Worm (Caenorhabditis elegans) whole organism, L1 larva: ENCODE results near the gene srg-29.

ENCODE experiments used
- C34B4.2 ChIP-seq: sonication (generic microtip); optimal IDR thresholded peaks from 2 replicates; lab custom pipeline; 2017; ENCODE audit warnings: mild to moderate bottlenecking, missing genetic modification characterization, missing compliant biosample characterization
- aha-1 ChIP-seq: fragments of 150-350 bp; optimal IDR thresholded peaks from 2 replicates; lab custom pipeline; 2014; ENCODE audit warnings: missing biosample characterization, missing genetic modification characterization
- aly-2 ChIP-seq: fragments of 150-350 bp; optimal IDR thresholded peaks from 2 replicates; lab custom pipeline; 2014; ENCODE audit warnings: missing biosample characterization, missing genetic modification characterization
- ceh-82 ChIP-seq, 3 experiments: fragments of 150-350 bp in 1 of 3; sonication (generic microtip) in 2 of 3; optimal IDR thresholded peaks; 2 replicates each; lab custom pipeline; 2014 to 2017; ENCODE audit warnings: missing biosample characterization in 3 of 3, missing genetic modification characterization in 3 of 3
- dsc-1 ChIP-seq: sonication (generic microtip); optimal IDR thresholded peaks from 2 replicates; lab custom pipeline; 2016; ENCODE audit warnings: mild to moderate bottlenecking, missing genetic modification characterization, missing compliant biosample characterization
- efl-1 ChIP-seq, 4 experiments: fragments of 150-350 bp; optimal IDR thresholded peaks in 3 of 4; peaks in 1 of 4; 1 replicate in 1 of 4; 2 replicates in 3 of 4; lab custom pipeline; 2014; ENCODE audit warnings: missing biosample characterization in 2 of 4, missing genetic modification characterization in 2 of 4, missing genetic modification reagents in 2 of 4
- efl-3 ChIP-seq: fragments of 200-800 bp; sonication (Bioruptor generic); optimal IDR thresholded peaks from 2 replicates; lab custom pipeline; 2018; ENCODE audit warnings: mild to moderate bottlenecking, missing genetic modification characterization, missing compliant biosample characterization
- egl-13 ChIP-seq: sonication (generic microtip); optimal IDR thresholded peaks from 2 replicates; lab custom pipeline; 2016; ENCODE audit warnings: missing genotype, missing genetic modification reagents, missing genetic modification characterization, missing compliant biosample characterization
- egl-27 ChIP-seq, 2 experiments: fragments of 150-350 bp in 1 of 2; sonication (generic microtip); optimal IDR thresholded peaks; 3 replicates each; lab custom pipeline; 2017 to 2018; ENCODE audit warnings: missing biosample characterization in 2 of 2, missing genetic modification characterization in 2 of 2, missing genetic modification reagents in 2 of 2
- ets-5 ChIP-seq: fragments of 200-800 bp; sonication (Bioruptor generic); IDR thresholded peaks from 2 replicates; pipeline ENCODE4 v1.3.6; 2022; ENCODE audit warnings: missing genetic modification characterization, missing compliant biosample characterization
- fkh-10 ChIP-seq: sonication (generic microtip); optimal IDR thresholded peaks from 2 replicates; lab custom pipeline; 2017; ENCODE audit warnings: missing biosample characterization, missing genetic modification reagents, missing genetic modification characterization
- fkh-4 ChIP-seq: sonication (generic microtip); optimal IDR thresholded peaks from 2 replicates; lab custom pipeline; 2016; ENCODE audit warnings: missing compliant biosample characterization, missing genetic modification characterization, borderline replicate concordance
- fkh-8 ChIP-seq: sonication (generic microtip); optimal IDR thresholded peaks from 2 replicates; lab custom pipeline; 2016; ENCODE audit warnings: mild to moderate bottlenecking, missing genetic modification characterization, missing compliant biosample characterization
- hpl-2 ChIP-seq: fragments of 150-350 bp; optimal IDR thresholded peaks from 2 replicates; lab custom pipeline; 2014; ENCODE audit warnings: missing biosample characterization, missing genetic modification reagents, missing genetic modification characterization
- irx-1 ChIP-seq: sonication (generic microtip); optimal IDR thresholded peaks from 2 replicates; lab custom pipeline; 2016; ENCODE audit warnings: missing genetic modification characterization, missing compliant biosample characterization
- isw-1 ChIP-seq: fragments of 200-800 bp; sonication (Bioruptor generic); IDR thresholded peaks from 2 replicates; pipeline ENCODE4 v1.3.6; 2022; ENCODE audit warnings: missing genetic modification characterization, missing compliant biosample characterization
- jun-1 ChIP-seq: fragments of 150-350 bp; optimal IDR thresholded peaks from 2 replicates; lab custom pipeline; 2014; ENCODE audit warnings: missing biosample characterization, missing genetic modification reagents, missing genetic modification characterization
- lin-13 ChIP-seq: fragments of 150-350 bp; optimal IDR thresholded peaks from 2 replicates; lab custom pipeline; 2014; ENCODE audit warnings: missing biosample characterization, missing genetic modification reagents, missing genetic modification characterization
- lin-14 ChIP-seq: fragments of 200-800 bp; sonication (Bioruptor generic); optimal IDR thresholded peaks from 2 replicates; lab custom pipeline; 2018; ENCODE audit warnings: mild to moderate bottlenecking, missing genetic modification characterization, moderate library complexity, missing compliant biosample characterization
- lir-3 ChIP-seq: sonication (generic microtip); optimal IDR thresholded peaks from 2 replicates; lab custom pipeline; 2016; ENCODE audit warnings: mild to moderate bottlenecking, missing genetic modification characterization, moderate library complexity, missing compliant biosample characterization; ENCODE audit not compliant: poor library complexity
- lsy-2 ChIP-seq, 2 experiments: fragments of 150-350 bp; optimal IDR thresholded peaks; 2 replicates each; lab custom pipeline; 2014; ENCODE audit warnings: missing biosample characterization in 2 of 2, missing genetic modification characterization in 2 of 2
- mdl-1 ChIP-seq, 2 experiments: fragments of 150-350 bp; optimal IDR thresholded peaks; 2 replicates each; lab custom pipeline; 2014 to 2017; ENCODE audit warnings: missing biosample characterization in 2 of 2, missing genetic modification characterization in 2 of 2, inconsistent platforms in 1 of 2
- mef-2 ChIP-seq: fragments of 150-350 bp; optimal IDR thresholded peaks from 2 replicates; lab custom pipeline; 2014; ENCODE audit warnings: missing biosample characterization, missing genetic modification characterization
- nhr-12 ChIP-seq: sonication (generic microtip); optimal IDR thresholded peaks from 2 replicates; lab custom pipeline; 2017; ENCODE audit warnings: missing biosample characterization, missing genetic modification characterization
- nhr-20 ChIP-seq: sonication (generic microtip); optimal IDR thresholded peaks from 2 replicates; lab custom pipeline; 2016; ENCODE audit warnings: mild to moderate bottlenecking, missing genetic modification characterization, missing compliant biosample characterization
- nhr-237 ChIP-seq: fragments of 150-350 bp; optimal IDR thresholded peaks from 2 replicates; lab custom pipeline; 2014; ENCODE audit warnings: missing biosample characterization, missing genetic modification characterization
- nhr-28 ChIP-seq: fragments of 150-350 bp; optimal IDR thresholded peaks from 2 replicates; lab custom pipeline; 2014; ENCODE audit warnings: missing biosample characterization, missing genetic modification characterization
- nhr-47 ChIP-seq: sonication (generic microtip); optimal IDR thresholded peaks from 2 replicates; lab custom pipeline; 2016; ENCODE audit warnings: mild to moderate bottlenecking, missing genetic modification characterization, moderate library complexity, missing compliant biosample characterization
- nhr-71 ChIP-seq: sonication (generic microtip); optimal IDR thresholded peaks from 2 replicates; lab custom pipeline; 2016; ENCODE audit warnings: mild to moderate bottlenecking, missing genetic modification characterization, moderate library complexity, missing compliant biosample characterization
- nhr-76 ChIP-seq: sonication (generic microtip); optimal IDR thresholded peaks from 2 replicates; lab custom pipeline; 2017; ENCODE audit warnings: missing biosample characterization, missing genetic modification characterization
- nhr-84 ChIP-seq: sonication (generic microtip); optimal IDR thresholded peaks from 2 replicates; lab custom pipeline; 2017; ENCODE audit warnings: missing biosample characterization, missing genetic modification characterization
- nhr-90 ChIP-seq: sonication (generic microtip); optimal IDR thresholded peaks from 2 replicates; lab custom pipeline; 2016; ENCODE audit warnings: mild to moderate bottlenecking, missing genetic modification characterization, missing compliant biosample characterization; ENCODE audit not compliant: poor library complexity
- pag-3 ChIP-seq: sonication (generic microtip); optimal IDR thresholded peaks from 2 replicates; lab custom pipeline; 2017; ENCODE audit warnings: missing genetic modification characterization, mild to moderate bottlenecking, missing compliant biosample characterization, antibody characterized with exemption, borderline replicate concordance; ENCODE audit not compliant: insufficient read depth
- pax-3 ChIP-seq: fragments of 200-800 bp; sonication (Bioruptor generic); optimal IDR thresholded peaks from 2 replicates; lab custom pipeline; 2018; ENCODE audit warnings: mild to moderate bottlenecking, missing genetic modification characterization, moderate library complexity, missing compliant biosample characterization
- skn-1 ChIP-seq: fragments of 150-350 bp; optimal IDR thresholded peaks from 2 replicates; lab custom pipeline; 2014; ENCODE audit warnings: missing biosample characterization, missing genetic modification characterization
- snpc-4 ChIP-seq: fragments of 150-350 bp; optimal IDR thresholded peaks from 2 replicates; lab custom pipeline; 2014; ENCODE audit warnings: missing biosample characterization, missing genetic modification characterization
- snu-23 ChIP-seq: sonication (generic microtip); optimal IDR thresholded peaks from 2 replicates; lab custom pipeline; 2016; ENCODE audit warnings: missing genetic modification characterization, missing compliant biosample characterization
- sptf-1 ChIP-seq: fragments of 150-350 bp; optimal IDR thresholded peaks from 2 replicates; lab custom pipeline; 2014; ENCODE audit warnings: missing biosample characterization, missing genetic modification characterization
- sup-37 ChIP-seq: fragments of 200-800 bp; sonication (Bioruptor generic); optimal IDR thresholded peaks from 2 replicates; lab custom pipeline; 2018; ENCODE audit warnings: mild to moderate bottlenecking, missing genetic modification characterization, missing compliant biosample characterization
- swsn-7 ChIP-seq: sonication (generic microtip); optimal IDR thresholded peaks from 2 replicates; lab custom pipeline; 2016; ENCODE audit warnings: missing genetic modification characterization, missing compliant biosample characterization
- tbx-2 ChIP-seq: sonication (generic microtip); optimal IDR thresholded peaks from 2 replicates; lab custom pipeline; 2016; ENCODE audit warnings: missing genetic modification characterization, missing compliant biosample characterization
- unc-130 ChIP-seq: fragments of 150-350 bp; optimal IDR thresholded peaks from 2 replicates; lab custom pipeline; 2017; ENCODE audit warnings: missing biosample characterization, missing genetic modification characterization, inconsistent platforms
- unc-30 ChIP-seq: sonication (generic microtip); optimal IDR thresholded peaks from 2 replicates; lab custom pipeline; 2017; ENCODE audit warnings: missing biosample characterization, missing genetic modification characterization
- unc-98 ChIP-seq: fragments of 200-800 bp; sonication (Bioruptor generic); IDR thresholded peaks from 2 replicates; pipeline ENCODE4 v1.3.6; 2022; ENCODE audit warnings: missing genetic modification characterization, missing compliant biosample characterization
- xbp-1 ChIP-seq: sonication (generic microtip); optimal IDR thresholded peaks from 2 replicates; lab custom pipeline; 2016; ENCODE audit warnings: missing genetic modification characterization, missing compliant biosample characterization
- zag-1 ChIP-seq: fragments of 150-350 bp; optimal IDR thresholded peaks from 2 replicates; lab custom pipeline; 2014; ENCODE audit warnings: missing biosample characterization, missing genetic modification characterization
- ztf-11 ChIP-seq, 2 experiments: sonication (generic microtip); optimal IDR thresholded peaks; 2 replicates each; lab custom pipeline; 2016 to 2017; ENCODE audit warnings: missing genetic modification characterization in 2 of 2, missing biosample characterization in 1 of 2, missing compliant biosample characterization in 1 of 2
- ztf-4 ChIP-seq: fragments of 150-350 bp; optimal IDR thresholded peaks from 2 replicates; lab custom pipeline; 2014; ENCODE audit warnings: missing biosample characterization, missing genetic modification characterization

Gene srg-29

DNA sequence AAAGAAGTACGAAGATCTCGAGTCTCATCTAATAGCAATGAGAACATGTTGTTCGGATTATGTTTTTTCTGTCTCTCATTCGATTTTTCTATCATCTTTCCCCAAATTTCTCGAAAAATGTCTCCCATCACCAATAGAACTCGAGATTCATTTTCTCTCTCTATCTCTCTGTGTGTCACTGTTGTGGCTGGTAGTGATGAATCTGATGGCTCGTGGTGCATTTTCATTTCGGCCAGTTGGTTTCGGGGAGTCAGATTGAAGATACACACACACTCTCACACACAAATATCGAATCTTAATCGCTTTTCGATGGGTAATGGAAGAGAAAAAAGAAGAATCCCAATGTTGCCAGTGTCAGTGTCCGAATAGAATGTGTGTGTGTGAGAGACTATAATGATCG is 41.0 kb upstream of the srg-29 start (continued):
- TF ChIP-seq nhr-20 (tag; lab: Kevin White, UChicago) (peak; percentile 17), nhr-237 (tag; lab: Kevin White, UChicago) (no peak), efl-1 (optimal IDR thresholded peaks at IDR 0.05; lab: Kevin White, UChicago) (peak in 1 of 2 experiments; percentile 9), efl-1 (GFP tag; optimal IDR thresholded peaks at IDR 0.05 in 1 of 2; lab: Kevin White, UChicago) (no peak), pag-3 (tag; lab: Kevin White, UChicago) (no peak), lin-14 (GFP tag; lab: Kevin White, UChicago) (peak; percentile 81), ztf-4 (tag; lab: Kevin White, UChicago) (peak; percentile 9), fkh-10 (GFP tag; lab: Kevin White, UChicago) (no peak), snu-23 (peak; percentile 36), aly-2 (tag; lab: Kevin White, UChicago) (no peak), sup-37 (GFP tag; lab: Kevin White, UChicago) (no peak), hpl-2 (no peak), ceh-82 (tag; optimal IDR thresholded peaks at IDR 0.05; lab: Kevin White, UChicago) (no peak), zag-1 (tag; lab: Kevin White, UChicago) (no peak), lir-3 (no peak), nhr-71 (peak; percentile 72), isw-1 (no peak), unc-30 (tag; lab: Kevin White, UChicago) (no peak), ets-5 (GFP tag; lab: Robert Waterston, UW) (no peak), efl-3 (GFP tag; lab: Kevin White, UChicago) (no peak), fkh-4 (peak; percentile 53), swsn-7 (tag; lab: Kevin White, UChicago) (no peak), snpc-4 (tag; lab: Kevin White, UChicago) (no peak), unc-98 (GFP tag; lab: Robert Waterston, UW) (no peak), unc-130 (tag; lab: Kevin White, UChicago) (peak; percentile 3), jun-1 (no peak), aha-1 (tag; lab: Kevin White, UChicago) (no peak), fkh-8 (tag; lab: Kevin White, UChicago) (no peak), tbx-2 (tag; lab: Kevin White, UChicago) (peak; percentile 18), sptf-1 (no peak), dsc-1 (tag; lab: Kevin White, UChicago) (peak; percentile 94), nhr-76 (tag; lab: Kevin White, UChicago) (no peak), C34B4.2 (tag; lab: Kevin White, UChicago) (no peak), egl-27 (tag; optimal IDR thresholded peaks at IDR 0.05; lab: Kevin White, UChicago) (no peak), mdl-1 (tag; optimal IDR thresholded peaks at IDR 0.05; lab: Kevin White, UChicago) (peak in 1 of 2 experiments; percentile 56), nhr-90 (no peak), xbp-1 (tag; lab: Kevin White, UChicago) (no peak), nhr-84 (no peak), nhr-47 (tag; lab: Kevin White, UChicago) (no peak), irx-1 (tag; lab: Kevin White, UChicago) (no peak)

DNA sequence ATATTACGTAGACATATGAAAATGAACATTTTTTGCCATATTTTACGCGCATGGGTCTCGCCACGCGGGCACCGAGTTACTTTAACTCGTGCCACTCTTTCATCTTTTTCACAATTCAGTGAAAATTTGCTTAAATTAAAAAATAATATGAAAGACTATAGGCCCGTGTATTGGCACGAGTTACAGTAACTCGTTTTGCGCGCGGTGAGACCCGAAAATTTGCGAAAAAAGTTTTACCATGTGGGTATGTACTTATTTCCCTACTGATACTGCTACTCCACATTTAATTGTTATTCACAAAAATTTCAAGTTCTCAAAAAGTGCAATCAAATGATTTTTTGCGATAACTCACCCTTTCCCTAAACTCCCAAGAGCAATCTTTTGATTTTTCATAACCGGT is 39.2 kb upstream of the srg-29 start:
- TF ChIP-seq pax-3 (tag; lab: Kevin White, UChicago): no peak
- no peak for TF ChIP-seq nhr-28 (tag; lab: Kevin White, UChicago)
- TF ChIP-seq lsy-2 (tag; optimal IDR thresholded peaks at IDR 0.05; lab: Kevin White, UChicago): no peak
- TF ChIP-seq ztf-11 (tag; optimal IDR thresholded peaks at IDR 0.05; lab: Kevin White, UChicago): no peak
- TF ChIP-seq mef-2 (tag; lab: Kevin White, UChicago): no peak
- no peak for TF ChIP-seq unc-30 (tag; lab: Kevin White, UChicago)
- TF ChIP-seq nhr-12 (tag; lab: Kevin White, UChicago): no peak
- no peak for TF ChIP-seq skn-1
- no peak for TF ChIP-seq egl-13 (tag; lab: Kevin White, UChicago)
- TF ChIP-seq lin-13 (GFP tag; lab: Kevin White, UChicago): no peak
- TF ChIP-seq unc-98 (GFP tag; lab: Robert Waterston, UW): no peak
- TF ChIP-seq, all 84 proteins: peak for 0
